Fruit fly (Drosophila melanogaster) whole organism, embryonic: ENCODE measurements around the gene CG17572.
A peak's percentile ranks its signal among the peaks of the same experiment; 100 is the strongest.

Source experiments
- Atf3 ChIP-seq: fragments of 200-800 bp; sonication (Bioruptor generic); optimal IDR thresholded peaks from 3 replicates; lab custom pipeline; 2016; ENCODE audit warnings: missing biosample characterization, missing genetic modification characterization
- CG1024 ChIP-seq: fragments of 200-800 bp; sonication (Bioruptor generic); IDR thresholded peaks from 2 replicates; pipeline ENCODE4 v1.3.6; 2022; ENCODE audit warnings: missing biosample characterization, missing genetic modification characterization
- CG1233 ChIP-seq: fragments of 200-800 bp; sonication (Bioruptor generic); optimal IDR thresholded peaks from 4 replicates; lab custom pipeline; 2018; ENCODE audit warnings: missing biosample characterization, mild to moderate bottlenecking, missing genetic modification characterization
- CG12659 ChIP-seq: fragments of 200-800 bp; sonication (Bioruptor generic); optimal IDR thresholded peaks from 3 replicates; lab custom pipeline; 2017; ENCODE audit warnings: mild to moderate bottlenecking, missing biosample characterization, missing genetic modification reagents, missing genetic modification characterization
- CG13624 ChIP-seq: fragments of 200-800 bp; sonication (Bioruptor generic); optimal IDR thresholded peaks from 2 replicates; lab custom pipeline; 2016; ENCODE audit warnings: missing biosample characterization, missing genetic modification characterization
- CG13775 ChIP-seq: fragments of 200-800 bp; sonication (Bioruptor generic); optimal IDR thresholded peaks from 3 replicates; lab custom pipeline; 2017; ENCODE audit warnings: missing biosample characterization, mild to moderate bottlenecking, missing genetic modification characterization
- CG14710 ChIP-seq: fragments of 200-800 bp; sonication (Bioruptor generic); optimal IDR thresholded peaks from 3 replicates; lab custom pipeline; 2019; ENCODE audit warnings: missing biosample characterization, mild to moderate bottlenecking, missing genetic modification characterization, moderate library complexity
- CG1529 ChIP-seq: fragments of 200-800 bp; sonication (Bioruptor generic); optimal IDR thresholded peaks from 3 replicates; lab custom pipeline; 2018; ENCODE audit warnings: missing biosample characterization, missing genetic modification characterization
- CG15696 ChIP-seq: fragments of 200-800 bp; sonication (Bioruptor generic); optimal IDR thresholded peaks from 2 replicates; lab custom pipeline; 2019; ENCODE audit warnings: missing biosample characterization, mild to moderate bottlenecking, missing genetic modification characterization, moderate library complexity
- CG16815 ChIP-seq: fragments of 200-800 bp; sonication (Bioruptor generic); optimal IDR thresholded peaks from 3 replicates; lab custom pipeline; 2017; ENCODE audit warnings: missing biosample characterization, mild to moderate bottlenecking, missing genetic modification characterization
- CG17912 ChIP-seq: fragments of 200-800 bp; sonication (Bioruptor generic); optimal IDR thresholded peaks from 2 replicates; lab custom pipeline; 2018; ENCODE audit warnings: missing biosample characterization, mild to moderate bottlenecking, missing genetic modification characterization
- CG32532 ChIP-seq: fragments of 200-800 bp; sonication (Bioruptor generic); IDR thresholded peaks from 2 replicates; pipeline ENCODE4 v1.3.6; 2022; ENCODE audit warnings: missing biosample characterization, missing genetic modification characterization
- CG4404 ChIP-seq: fragments of 200-800 bp; sonication (Bioruptor generic); IDR thresholded peaks from 2 replicates; pipeline ENCODE4 v1.3.6; 2022; ENCODE audit warnings: missing biosample characterization, missing genetic modification characterization
- CG4854 ChIP-seq: fragments of 200-800 bp; sonication (Bioruptor generic); optimal IDR thresholded peaks from 2 replicates; lab custom pipeline; 2016; ENCODE audit warnings: missing biosample characterization, missing genetic modification characterization, inconsistent platforms
- CG7372 ChIP-seq: fragments of 200-800 bp; sonication (Bioruptor generic); IDR thresholded peaks from 2 replicates; pipeline ENCODE4 v1.3.6; 2022; ENCODE audit warnings: missing biosample characterization, missing genetic modification characterization
- CG8765 ChIP-seq: fragments of 200-800 bp; sonication (Bioruptor generic); IDR thresholded peaks from 2 replicates; pipeline ENCODE4 v1.3.6; 2022; ENCODE audit warnings: missing biosample characterization, missing genetic modification characterization
- CG9797 ChIP-seq: fragments of 200-800 bp; sonication (Bioruptor generic); optimal IDR thresholded peaks from 3 replicates; lab custom pipeline; 2018; ENCODE audit warnings: missing biosample characterization, mild to moderate bottlenecking, missing genetic modification characterization
- CoRest ChIP-seq: fragments of 200-800 bp; sonication (Bioruptor generic); optimal IDR thresholded peaks from 3 replicates; lab custom pipeline; 2018; ENCODE audit warnings: missing biosample characterization, mild to moderate bottlenecking, missing genetic modification characterization, moderate library complexity
- Dref ChIP-seq: fragments of 200-800 bp; sonication (Bioruptor generic); IDR thresholded peaks from 2 replicates; pipeline ENCODE4 v1.3.6; 2022; ENCODE audit warnings: missing biosample characterization, missing genetic modification characterization
- Fer1 ChIP-seq: fragments of 200-800 bp; sonication (Bioruptor generic); optimal IDR thresholded peaks from 2 replicates; lab custom pipeline; 2017; ENCODE audit warnings: missing biosample characterization, mild to moderate bottlenecking, missing genetic modification characterization
- Gsc ChIP-seq: fragments of 200-800 bp; sonication (Bioruptor generic); IDR thresholded peaks from 2 replicates; pipeline ENCODE4 v1.3.6; 2022; ENCODE audit warnings: missing biosample characterization, missing genetic modification characterization
- Hr39 ChIP-seq: fragments of >200 bp; optimal IDR thresholded peaks from 2 replicates; lab custom pipeline; 2017
- Lhr ChIP-seq: fragments of 200-800 bp; sonication (Bioruptor generic); optimal IDR thresholded peaks from 3 replicates; lab custom pipeline; 2017; ENCODE audit warnings: mild to moderate bottlenecking, missing biosample characterization, missing genetic modification reagents, missing genetic modification characterization
- Max ChIP-seq: fragments of 200-800 bp; sonication (Bioruptor generic); optimal IDR thresholded peaks from 2 replicates; lab custom pipeline; 2016; ENCODE audit warnings: missing biosample characterization, mild to moderate bottlenecking, missing genetic modification characterization
- Oaz ChIP-seq: fragments of 200-800 bp; sonication (Bioruptor generic); IDR thresholded peaks from 2 replicates; pipeline ENCODE4 v1.3.6; 2022; ENCODE audit warnings: missing biosample characterization, missing genetic modification characterization
- Sox100B ChIP-seq: fragments of 200-800 bp; sonication (Bioruptor generic); optimal IDR thresholded peaks from 3 replicates; lab custom pipeline; 2018; ENCODE audit warnings: missing biosample characterization, mild to moderate bottlenecking, missing genetic modification characterization
- Sox102F ChIP-seq: fragments of 200-800 bp; sonication (Bioruptor generic); optimal IDR thresholded peaks from 2 replicates; lab custom pipeline; 2018; ENCODE audit warnings: missing biosample characterization, mild to moderate bottlenecking, missing genetic modification characterization, moderate library complexity
- Sry-δ ChIP-seq: fragments of 200-800 bp; sonication (Bioruptor generic); optimal IDR thresholded peaks from 2 replicates; lab custom pipeline; 2016; ENCODE audit warnings: missing biosample characterization, missing genetic modification characterization
- Ssrp ChIP-seq: fragments of 200-800 bp; sonication (Bioruptor generic); optimal IDR thresholded peaks from 2 replicates; lab custom pipeline; 2018; ENCODE audit warnings: missing biosample characterization, mild to moderate bottlenecking, missing genetic modification characterization, moderate library complexity
- bab2 ChIP-seq: fragments of 200-800 bp; sonication (Bioruptor generic); optimal IDR thresholded peaks from 2 replicates; lab custom pipeline; 2016; ENCODE audit warnings: missing biosample characterization, missing genetic modification characterization
- crc ChIP-seq: fragments of 200-800 bp; sonication (Bioruptor generic); optimal IDR thresholded peaks from 2 replicates; lab custom pipeline; 2016; ENCODE audit warnings: missing biosample characterization, missing genetic modification characterization
- dimm ChIP-seq: fragments of 200-800 bp; sonication (Bioruptor generic); IDR thresholded peaks from 2 replicates; pipeline ENCODE4 v1.3.6; 2022; ENCODE audit warnings: missing biosample characterization, missing genetic modification characterization
- ewg ChIP-seq: fragments of 200-800 bp; sonication (Bioruptor generic); optimal IDR thresholded peaks from 3 replicates; lab custom pipeline; 2017; ENCODE audit warnings: mild to moderate bottlenecking, missing biosample characterization, missing genetic modification reagents, missing genetic modification characterization
- fd102C ChIP-seq: fragments of 200-800 bp; sonication (Bioruptor generic); optimal IDR thresholded peaks from 2 replicates; lab custom pipeline; 2018; ENCODE audit warnings: missing biosample characterization, mild to moderate bottlenecking, missing genetic modification characterization, moderate library complexity
- grn ChIP-seq: fragments of 200-800 bp; sonication (Bioruptor generic); optimal IDR thresholded peaks from 3 replicates; lab custom pipeline; 2017; ENCODE audit warnings: missing biosample characterization, missing genetic modification characterization
- h ChIP-seq: fragments of >200 bp; optimal IDR thresholded peaks from 2 replicates; lab custom pipeline; 2017
- ham ChIP-seq: fragments of 200-800 bp; sonication (Bioruptor generic); IDR thresholded peaks from 2 replicates; pipeline ENCODE4 v1.3.6; 2022; ENCODE audit warnings: missing biosample characterization, missing genetic modification characterization
- hbn ChIP-seq: fragments of 200-800 bp; sonication (Bioruptor generic); IDR thresholded peaks from 2 replicates; pipeline ENCODE4 v1.3.6; 2022; ENCODE audit warnings: missing biosample characterization, missing genetic modification characterization; ENCODE audit not compliant: partially characterized antibody
- hkb ChIP-seq, 2 experiments: fragments of 200-800 bp in 1 of 2; fragments of >200 bp in 1 of 2; sonication (Bioruptor generic) in 1 of 2; IDR thresholded peaks in 1 of 2; optimal IDR thresholded peaks in 1 of 2; 2 replicates each; pipeline versions ENCODE4 v1.3.6 to Lab custom; 2017 to 2022; ENCODE audit warnings: missing biosample characterization in 1 of 2, missing genetic modification characterization in 1 of 2
- ind ChIP-seq: fragments of 200-800 bp; sonication (Bioruptor generic); optimal IDR thresholded peaks from 3 replicates; lab custom pipeline; 2016; ENCODE audit warnings: missing biosample characterization, missing genetic modification characterization
- kah ChIP-seq: fragments of 200-800 bp; sonication (Bioruptor generic); optimal IDR thresholded peaks from 2 replicates; lab custom pipeline; 2018; ENCODE audit warnings: missing biosample characterization, mild to moderate bottlenecking, missing genetic modification characterization
- onecut ChIP-seq: fragments of 200-800 bp; sonication (Bioruptor generic); IDR thresholded peaks from 2 replicates; pipeline ENCODE4 v1.3.6; 2022; ENCODE audit warnings: missing biosample characterization, missing genetic modification characterization
- ranshi ChIP-seq: fragments of 200-800 bp; sonication (Bioruptor generic); IDR thresholded peaks from 2 replicates; pipeline ENCODE4 v1.3.6; 2022; ENCODE audit warnings: missing biosample characterization, missing genetic modification characterization
- sim ChIP-seq: fragments of 200-800 bp; sonication (Bioruptor generic); IDR thresholded peaks from 2 replicates; pipeline ENCODE4 v1.3.6; 2022; ENCODE audit warnings: missing biosample characterization, missing genetic modification characterization
- tgo ChIP-seq: fragments of 200-800 bp; sonication (Bioruptor generic); IDR thresholded peaks from 3 replicates; pipeline ENCODE4 v1.3.6; 2022; ENCODE audit warnings: missing biosample characterization, missing genetic modification characterization
- tll ChIP-seq, 2 experiments: fragments of 200-800 bp in 1 of 2; fragments of >200 bp in 1 of 2; sonication (Bioruptor generic) in 1 of 2; optimal IDR thresholded peaks; 2 replicates each; lab custom pipeline; 2017 to 2019; ENCODE audit warnings: missing biosample characterization in 2 of 2, missing genetic modification characterization in 2 of 2, mild to moderate bottlenecking in 1 of 2, moderate library complexity in 1 of 2
- tup ChIP-seq: fragments of 200-800 bp; sonication (Bioruptor generic); optimal IDR thresholded peaks from 2 replicates; lab custom pipeline; 2016; ENCODE audit warnings: missing biosample characterization, mild to moderate bottlenecking, missing genetic modification characterization, moderate library complexity
- tx ChIP-seq: fragments of 200-800 bp; sonication (Bioruptor generic); optimal IDR thresholded peaks from 2 replicates; lab custom pipeline; 2016; ENCODE audit warnings: missing biosample characterization, missing genetic modification characterization
- unpg ChIP-seq: fragments of 200-800 bp; sonication (Bioruptor generic); optimal IDR thresholded peaks from 3 replicates; lab custom pipeline; 2018; ENCODE audit warnings: missing biosample characterization, mild to moderate bottlenecking, missing genetic modification characterization, moderate library complexity
- z ChIP-seq: fragments of 200-800 bp; sonication (Bioruptor generic); IDR thresholded peaks from 3 replicates; pipeline ENCODE4 v1.3.6; 2022; ENCODE audit warnings: missing biosample characterization, missing genetic modification characterization
- zf30C ChIP-seq: fragments of 200-800 bp; sonication (Bioruptor generic); optimal IDR thresholded peaks from 3 replicates; lab custom pipeline; 2018; ENCODE audit warnings: missing biosample characterization, mild to moderate bottlenecking, missing genetic modification characterization

Gene CG17572

DNA sequence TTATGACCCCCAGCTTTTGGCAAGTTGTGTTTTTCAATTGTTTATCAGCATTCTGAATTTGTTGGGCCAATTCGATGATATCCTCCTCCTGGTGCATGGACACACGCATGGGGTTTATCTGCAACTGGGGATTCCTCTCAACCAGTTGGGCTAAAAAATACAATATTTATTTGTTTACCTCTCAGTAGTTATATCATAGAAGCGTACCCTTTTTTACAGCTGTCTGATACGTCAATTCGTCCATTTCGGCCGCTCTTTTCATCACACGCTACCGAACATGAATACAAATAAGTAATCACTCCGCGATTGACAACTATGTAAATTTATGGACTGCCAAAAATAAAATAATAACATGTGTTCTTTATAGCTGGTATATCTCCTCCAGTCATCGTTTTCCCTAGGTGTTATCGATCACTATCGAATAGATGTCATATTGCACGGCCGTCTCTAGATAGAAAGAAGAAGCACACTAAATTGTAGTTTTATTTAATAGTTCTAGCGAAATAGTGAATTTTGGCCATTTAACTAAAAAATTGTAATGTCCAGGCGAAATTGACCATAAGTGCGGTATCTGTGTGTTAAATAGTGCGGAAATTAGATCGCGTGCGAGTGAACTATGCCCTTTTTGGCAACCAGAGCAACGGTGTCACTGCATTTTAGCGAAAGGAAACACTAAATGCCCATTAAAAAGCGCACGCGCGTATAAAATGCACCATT is 39.6 kb downstream of the CG17572 start, which contains the start of the genes mib2 and CG31800 (continued):
- TF ChIP-seq CG13775 (GFP tag; lab: Kevin White, UChicago): no peak
- TF ChIP-seq Gsc (GFP tag; lab: Robert Waterston, UW): no peak
- no peak for TF ChIP-seq Sox100B
- no peak for TF ChIP-seq dimm (GFP tag; lab: Robert Waterston, UW)
- no peak for TF ChIP-seq fd102C (GFP tag; lab: Kevin White, UChicago)
- peak; percentile 93 for TF ChIP-seq Sry-δ
- no peak for TF ChIP-seq CG1024 (GFP tag; lab: Robert Waterston, UW)
- no peak for TF ChIP-seq CG13624 (GFP tag; lab: Kevin White, UChicago)
- TF ChIP-seq hkb (optimal IDR thresholded peaks at IDR 0.05; lab: Kevin White, UChicago): no peak
- no peak for TF ChIP-seq hkb (GFP tag; IDR thresholded peaks at IDR 0.05; lab: Robert Waterston, UW)
- TF ChIP-seq CG16815: no peak
- no peak for TF ChIP-seq kah
- peak; percentile 73 for TF ChIP-seq ewg
- TF ChIP-seq Sox102F: no peak
- no peak for TF ChIP-seq ham (GFP tag; lab: Robert Waterston, UW)
- no peak for TF ChIP-seq CG1233
- no peak for TF ChIP-seq onecut
- TF ChIP-seq Hr39 (lab: Kevin White, UChicago): no peak
- no peak for TF ChIP-seq Atf3 (GFP tag; lab: Kevin White, UChicago)
- TF ChIP-seq CG12659 (GFP tag; lab: Kevin White, UChicago): peak; percentile 40
- TF ChIP-seq Max (GFP tag; lab: Kevin White, UChicago): no peak
- no peak for TF ChIP-seq CoRest (tag; lab: Kevin White, UChicago)
- no peak for TF ChIP-seq ind
- no peak for TF ChIP-seq CG4854 (GFP tag; lab: Kevin White, UChicago)
- no peak for TF ChIP-seq tll (GFP tag; optimal IDR thresholded peaks at IDR 0.05; lab: Kevin White, UChicago)
- TF ChIP-seq Ssrp: no peak
- TF ChIP-seq tup: no peak
- no peak for TF ChIP-seq sim
- no peak for TF ChIP-seq tgo (GFP tag; lab: Robert Waterston, UW)
- peak; percentile 27 for TF ChIP-seq CG14710 (tag; lab: Kevin White, UChicago)
- no peak for TF ChIP-seq zf30C (GFP tag; lab: Kevin White, UChicago)
- no peak for TF ChIP-seq CG15696 (tag; lab: Kevin White, UChicago)
- TF ChIP-seq CG8765: no peak
- no peak for TF ChIP-seq z (GFP tag; lab: Robert Waterston, UW)
- peak; percentile 55 for TF ChIP-seq hbn
- no peak for TF ChIP-seq Fer1 (GFP tag; lab: Kevin White, UChicago)
- TF ChIP-seq CG1529: no peak
- no peak for TF ChIP-seq tx (GFP tag; lab: Kevin White, UChicago)
- TF ChIP-seq CG9797 (GFP tag; lab: Kevin White, UChicago): no peak
- no peak for TF ChIP-seq CG7372
- no peak for TF ChIP-seq CG17912 (GFP tag; lab: Kevin White, UChicago)
- no peak for TF ChIP-seq grn (GFP tag; lab: Kevin White, UChicago)
- peak; percentile 86 for TF ChIP-seq Dref (GFP tag; lab: Robert Waterston, UW)
- no peak for TF ChIP-seq CG32532 (GFP tag; lab: Robert Waterston, UW)
- TF ChIP-seq Oaz: no peak
- no peak for TF ChIP-seq unpg (GFP tag; lab: Kevin White, UChicago)
- TF ChIP-seq bab2 (GFP tag; lab: Kevin White, UChicago): no peak
- TF ChIP-seq CG4404 (GFP tag; lab: Robert Waterston, UW): no peak
- TF ChIP-seq crc (GFP tag; lab: Kevin White, UChicago): no peak
- TF ChIP-seq Lhr: no peak
- no peak for TF ChIP-seq ranshi (GFP tag; lab: Robert Waterston, UW)
- TF ChIP-seq h (lab: Kevin White, UChicago): no peak
